Worm (Caenorhabditis elegans) whole organism, L2 larva: Measurements from ENCODE around the gene pas-2.

ENCODE experiments used
- ceh-82 ChIP-seq: fragments of 150-350 bp; optimal IDR thresholded peaks from 2 replicates; lab custom pipeline; 2014; ENCODE audit warnings: missing biosample characterization, missing genetic modification characterization
- ztf-1 ChIP-seq: fragments of 200-800 bp; sonication (Bioruptor generic); conservative IDR thresholded peaks from 2 replicates; pipeline ENCODE4 v1.3.6; 2022; ENCODE audit warnings: missing genetic modification characterization, missing compliant biosample characterization

- TF ChIP-seq ztf-1 (GFP tag; lab: Robert Waterston, UW) (no peak), ceh-82 (tag; lab: Kevin White, UChicago) (no peak)
Observed at ce11 chrV:10814333-10814732, 44.2 kb downstream of the pas-2 start.
